Worm (Caenorhabditis elegans): ENCODE data around the gene clec-178.

ce11 chrIV:5685014-5685413 lies 31.3 kb downstream of the clec-178 start, which contains the start of gene C55C3.3:
- TF ChIP-seq nhr-76 (tag; optimal IDR thresholded peaks at IDR 0.05): no peak
- TF ChIP-seq egl-27 (tag; optimal IDR thresholded peaks at IDR 0.05): no peak

Measured in whole organism, L3 larva.